Worm (Caenorhabditis elegans): ENCODE data around the gene vkmt-1.

The vkmt-1 gene

ce11 chrIV:12238851-12239250 is 39.7 kb upstream of the vkmt-1 start, which contains the start of gene sre-19:
sre-19 (minus strand) TSS chrIV:12238951.
- TF ChIP-seq zag-1 (tag; optimal IDR thresholded peaks at IDR 0.05), result no peak

- no peak for TF ChIP-seq F13H6.1 (tag; optimal IDR thresholded peaks at IDR 0.05)
- TF ChIP-seq ztf-4 (tag; optimal IDR thresholded peaks at IDR 0.05), result no peak
- TF ChIP-seq nhr-12 (tag; optimal IDR thresholded peaks at IDR 0.05), result no peak
Measured at ce11 chrIV:12244706-12245105, 33.8 kb upstream of the vkmt-1 start, which contains the start of gene sre-15. sre-15 (minus strand) TSS chrIV:12244806.

- TF ChIP-seq snpc-4 (tag; optimal IDR thresholded peaks at IDR 0.05), result no peak
- no peak for TF ChIP-seq nhr-23 (tag; optimal IDR thresholded peaks at IDR 0.05)
- TF ChIP-seq R02D3.7 (tag; optimal IDR thresholded peaks at IDR 0.05), result no peak
Measured at ce11 chrIV:12252579-12252978, 25.9 kb upstream of the vkmt-1 start, which contains the start of gene dnj-26. dnj-26 (minus strand) TSS chrIV:12252679.

- TF ChIP-seq elt-1 (tag; optimal IDR thresholded peaks at IDR 0.05) (no peak), nhr-23 (tag; optimal IDR thresholded peaks at IDR 0.05) (no peak), crh-2 (tag; optimal IDR thresholded peaks at IDR 0.05) (no peak), ztf-1 (GFP tag; conservative IDR thresholded peaks at IDR 0.05) (no peak), ceh-16 (tag; optimal IDR thresholded peaks at IDR 0.05) (no peak), snpc-4 (tag; optimal IDR thresholded peaks at IDR 0.05) (no peak), peb-1 (tag; optimal IDR thresholded peaks at IDR 0.05) (no peak), nhr-129 (tag; optimal IDR thresholded peaks at IDR 0.05) (peak; percentile 64), sem-4 (tag; optimal IDR thresholded peaks at IDR 0.05) (no peak), lsy-2 (tag; optimal IDR thresholded peaks at IDR 0.05) (peak in 1 of 2 experiments; percentile 33), C34F6.9 (tag; optimal IDR thresholded peaks at IDR 0.05) (peak; percentile 1), ZK546.5 (tag; optimal IDR thresholded peaks at IDR 0.05) (no peak), F13H6.1 (tag; optimal IDR thresholded peaks at IDR 0.05) (no peak), mbf-1 (tag; optimal IDR thresholded peaks at IDR 0.05) (no peak), sma-9 (GFP tag; optimal IDR thresholded peaks at IDR 0.05) (no peak), sma-9 (tag; optimal IDR thresholded peaks at IDR 0.05) (no peak), ztf-11 (tag; optimal IDR thresholded peaks at IDR 0.05) (no peak), blmp-1 (tag; optimal IDR thresholded peaks at IDR 0.05; ENCODE audit: insufficient read depth) (no peak), nhr-6 (tag; optimal IDR thresholded peaks at IDR 0.05) (no peak), skn-1 (tag; optimal IDR thresholded peaks at IDR 0.05) (no peak), unc-55 (GFP tag; optimal IDR thresholded peaks at IDR 0.05) (peak; percentile 14), lin-39 (tag; optimal IDR thresholded peaks at IDR 0.05) (no peak), mab-5 (tag; optimal IDR thresholded peaks at IDR 0.05) (no peak), nhr-77 (tag; optimal IDR thresholded peaks at IDR 0.05) (no peak), nhr-25 (tag; optimal IDR thresholded peaks at IDR 0.05) (no peak), Y55F3AM.14 (GFP tag; optimal IDR thresholded peaks at IDR 0.05) (no peak), lin-13 (GFP tag; optimal IDR thresholded peaks at IDR 0.05) (no peak), nhr-21 (tag; optimal IDR thresholded peaks at IDR 0.05) (no peak)
Measured at ce11 chrIV:12259161-12259870, 19.2 kb upstream of the vkmt-1 start, which contains the start of gene Y39C12A.9. Y39C12A.9 (minus strand) TSS chrIV:12259211.

- TF ChIP-seq nhr-6 (tag; optimal IDR thresholded peaks at IDR 0.05), result no peak
Measured at ce11 chrIV:12261353-12261752, 17.2 kb upstream of the vkmt-1 start, which contains the start of gene sre-14. sre-14 (minus strand) TSS chrIV:12261453.

ce11 chrIV:12265877-12266276 is 12.6 kb upstream of the vkmt-1 start:
- no peak for TF ChIP-seq mdl-1 (tag; optimal IDR thresholded peaks at IDR 0.05)
- TF ChIP-seq nhr-23 (tag; optimal IDR thresholded peaks at IDR 0.05), result no peak
- TF ChIP-seq nhr-129 (tag; optimal IDR thresholded peaks at IDR 0.05), result no peak
- TF ChIP-seq crh-2 (tag; optimal IDR thresholded peaks at IDR 0.05), result no peak
- TF ChIP-seq sma-9 (GFP tag; optimal IDR thresholded peaks at IDR 0.05), result no peak
- no peak for TF ChIP-seq sma-9 (tag; optimal IDR thresholded peaks at IDR 0.05)
- no peak for TF ChIP-seq ztf-1 (GFP tag; conservative IDR thresholded peaks at IDR 0.05)
- TF ChIP-seq gmeb-1 (tag; optimal IDR thresholded peaks at IDR 0.05), result no peak
- no peak for TF ChIP-seq F13H6.1 (tag; optimal IDR thresholded peaks at IDR 0.05)
- no peak for TF ChIP-seq peb-1 (tag; optimal IDR thresholded peaks at IDR 0.05)
- TF ChIP-seq egl-27 (tag; optimal IDR thresholded peaks at IDR 0.05), result no peak
- no peak for TF ChIP-seq unc-62 (GFP tag; optimal IDR thresholded peaks at IDR 0.05)
